Worm (Caenorhabditis elegans) whole organism, L1 larva: ENCODE results near the gene T02H6.10.

Source experiments
- C16A3.4 ChIP-seq: fragments of 150-350 bp; optimal IDR thresholded peaks from 2 replicates; lab custom pipeline; 2014; ENCODE audit warnings: missing biosample characterization, missing genetic modification characterization
- C34B4.2 ChIP-seq: sonication (generic microtip); optimal IDR thresholded peaks from 2 replicates; lab custom pipeline; 2017; ENCODE audit warnings: mild to moderate bottlenecking, missing genetic modification characterization, missing compliant biosample characterization
- F16B12.6 ChIP-seq: fragments of 150-350 bp; optimal IDR thresholded peaks from 2 replicates; lab custom pipeline; 2014; ENCODE audit warnings: missing biosample characterization, missing genetic modification characterization
- aha-1 ChIP-seq: fragments of 150-350 bp; optimal IDR thresholded peaks from 2 replicates; lab custom pipeline; 2014; ENCODE audit warnings: missing biosample characterization, missing genetic modification characterization
- alr-1 ChIP-seq: fragments of 200-800 bp; sonication (Bioruptor generic); optimal IDR thresholded peaks from 2 replicates; lab custom pipeline; 2018; ENCODE audit warnings: borderline replicate concordance, mild to moderate bottlenecking, missing genetic modification characterization, missing compliant biosample characterization
- ceh-82 ChIP-seq, 3 experiments: fragments of 150-350 bp in 1 of 3; sonication (generic microtip) in 2 of 3; optimal IDR thresholded peaks; 2 replicates each; lab custom pipeline; 2014 to 2017; ENCODE audit warnings: missing biosample characterization in 3 of 3, missing genetic modification characterization in 3 of 3
- ceh-88 ChIP-seq: fragments of 200-800 bp; sonication (Bioruptor generic); IDR thresholded peaks from 2 replicates; pipeline ENCODE4 v1.3.6; 2022; ENCODE audit warnings: missing genetic modification characterization, missing compliant biosample characterization
- ceh-90 ChIP-seq: sonication (generic microtip); optimal IDR thresholded peaks from 2 replicates; lab custom pipeline; 2016; ENCODE audit warnings: missing genetic modification characterization, missing compliant biosample characterization
- dpl-1 ChIP-seq, 3 experiments: fragments of 150-350 bp in 2 of 3; sonication (generic microtip) in 1 of 3; optimal IDR thresholded peaks; 2 replicates each; lab custom pipeline; 2014 to 2017; ENCODE audit warnings: missing biosample characterization in 3 of 3, missing genetic modification characterization in 3 of 3, missing genetic modification reagents in 3 of 3
- egl-27 ChIP-seq, 2 experiments: fragments of 150-350 bp in 1 of 2; sonication (generic microtip); optimal IDR thresholded peaks; 3 replicates each; lab custom pipeline; 2017 to 2018; ENCODE audit warnings: missing biosample characterization in 2 of 2, missing genetic modification characterization in 2 of 2, missing genetic modification reagents in 2 of 2
- fos-1 ChIP-seq: fragments of 150-350 bp; optimal IDR thresholded peaks from 2 replicates; lab custom pipeline; 2014; ENCODE audit warnings: missing biosample characterization, missing genetic modification characterization
- hlh-4 ChIP-seq: sonication (generic microtip); optimal IDR thresholded peaks from 2 replicates; lab custom pipeline; 2016; ENCODE audit warnings: mild to moderate bottlenecking, missing genetic modification characterization, missing compliant biosample characterization
- irx-1 ChIP-seq: sonication (generic microtip); optimal IDR thresholded peaks from 2 replicates; lab custom pipeline; 2016; ENCODE audit warnings: missing genetic modification characterization, missing compliant biosample characterization
- isw-1 ChIP-seq: fragments of 200-800 bp; sonication (Bioruptor generic); IDR thresholded peaks from 2 replicates; pipeline ENCODE4 v1.3.6; 2022; ENCODE audit warnings: missing genetic modification characterization, missing compliant biosample characterization
- lin-13 ChIP-seq: fragments of 150-350 bp; optimal IDR thresholded peaks from 2 replicates; lab custom pipeline; 2014; ENCODE audit warnings: missing biosample characterization, missing genetic modification reagents, missing genetic modification characterization
- lin-14 ChIP-seq: fragments of 200-800 bp; sonication (Bioruptor generic); optimal IDR thresholded peaks from 2 replicates; lab custom pipeline; 2018; ENCODE audit warnings: mild to moderate bottlenecking, missing genetic modification characterization, moderate library complexity, missing compliant biosample characterization
- lin-39 ChIP-seq: fragments of 150-350 bp; optimal IDR thresholded peaks from 2 replicates; lab custom pipeline; 2014; ENCODE audit warnings: missing biosample characterization, missing genetic modification reagents, missing genetic modification characterization
- mef-2 ChIP-seq: fragments of 150-350 bp; optimal IDR thresholded peaks from 2 replicates; lab custom pipeline; 2014; ENCODE audit warnings: missing biosample characterization, missing genetic modification characterization
- nhr-11 ChIP-seq: fragments of 150-350 bp; optimal IDR thresholded peaks from 2 replicates; lab custom pipeline; 2014; ENCODE audit warnings: missing biosample characterization, missing genetic modification characterization
- nhr-12 ChIP-seq: sonication (generic microtip); optimal IDR thresholded peaks from 2 replicates; lab custom pipeline; 2017; ENCODE audit warnings: missing biosample characterization, missing genetic modification characterization
- nhr-19 ChIP-seq: fragments of 200-800 bp; sonication (Bioruptor generic); conservative IDR thresholded peaks from 2 replicates; pipeline ENCODE4 v1.3.6; 2022; ENCODE audit warnings: missing genetic modification characterization, missing compliant biosample characterization
- nhr-28 ChIP-seq: fragments of 150-350 bp; optimal IDR thresholded peaks from 2 replicates; lab custom pipeline; 2014; ENCODE audit warnings: missing biosample characterization, missing genetic modification characterization
- nhr-47 ChIP-seq: sonication (generic microtip); optimal IDR thresholded peaks from 2 replicates; lab custom pipeline; 2016; ENCODE audit warnings: mild to moderate bottlenecking, missing genetic modification characterization, moderate library complexity, missing compliant biosample characterization
- nhr-71 ChIP-seq: sonication (generic microtip); optimal IDR thresholded peaks from 2 replicates; lab custom pipeline; 2016; ENCODE audit warnings: mild to moderate bottlenecking, missing genetic modification characterization, moderate library complexity, missing compliant biosample characterization
- nhr-77 ChIP-seq: fragments of 150-350 bp; optimal IDR thresholded peaks from 2 replicates; lab custom pipeline; 2014; ENCODE audit warnings: missing biosample characterization, missing genetic modification characterization
- nhr-90 ChIP-seq: sonication (generic microtip); optimal IDR thresholded peaks from 2 replicates; lab custom pipeline; 2016; ENCODE audit warnings: mild to moderate bottlenecking, missing genetic modification characterization, missing compliant biosample characterization; ENCODE audit not compliant: poor library complexity
- pag-3 ChIP-seq: sonication (generic microtip); optimal IDR thresholded peaks from 2 replicates; lab custom pipeline; 2017; ENCODE audit warnings: missing genetic modification characterization, mild to moderate bottlenecking, missing compliant biosample characterization, antibody characterized with exemption, borderline replicate concordance; ENCODE audit not compliant: insufficient read depth
- pax-3 ChIP-seq: fragments of 200-800 bp; sonication (Bioruptor generic); optimal IDR thresholded peaks from 2 replicates; lab custom pipeline; 2018; ENCODE audit warnings: mild to moderate bottlenecking, missing genetic modification characterization, moderate library complexity, missing compliant biosample characterization
- skn-1 ChIP-seq: fragments of 150-350 bp; optimal IDR thresholded peaks from 2 replicates; lab custom pipeline; 2014; ENCODE audit warnings: missing biosample characterization, missing genetic modification characterization
- sptf-1 ChIP-seq: fragments of 150-350 bp; optimal IDR thresholded peaks from 2 replicates; lab custom pipeline; 2014; ENCODE audit warnings: missing biosample characterization, missing genetic modification characterization
- tbx-2 ChIP-seq: sonication (generic microtip); optimal IDR thresholded peaks from 2 replicates; lab custom pipeline; 2016; ENCODE audit warnings: missing genetic modification characterization, missing compliant biosample characterization
- unc-130 ChIP-seq: fragments of 150-350 bp; optimal IDR thresholded peaks from 2 replicates; lab custom pipeline; 2017; ENCODE audit warnings: missing biosample characterization, missing genetic modification characterization, inconsistent platforms
- unc-30 ChIP-seq: sonication (generic microtip); optimal IDR thresholded peaks from 2 replicates; lab custom pipeline; 2017; ENCODE audit warnings: missing biosample characterization, missing genetic modification characterization
- unc-62 ChIP-seq: fragments of 150-350 bp; optimal IDR thresholded peaks from 2 replicates; lab custom pipeline; 2014; ENCODE audit warnings: missing biosample characterization, missing genetic modification reagents, missing genetic modification characterization
- unc-98 ChIP-seq: fragments of 200-800 bp; sonication (Bioruptor generic); IDR thresholded peaks from 2 replicates; pipeline ENCODE4 v1.3.6; 2022; ENCODE audit warnings: missing genetic modification characterization, missing compliant biosample characterization
- xbp-1 ChIP-seq: sonication (generic microtip); optimal IDR thresholded peaks from 2 replicates; lab custom pipeline; 2016; ENCODE audit warnings: missing genetic modification characterization, missing compliant biosample characterization
- zip-4 ChIP-seq: fragments of 200-800 bp; sonication (Bioruptor generic); optimal IDR thresholded peaks from 2 replicates; lab custom pipeline; 2018; ENCODE audit warnings: mild to moderate bottlenecking, missing genetic modification characterization, moderate library complexity, missing compliant biosample characterization
- ztf-11 ChIP-seq, 2 experiments: sonication (generic microtip); optimal IDR thresholded peaks; 2 replicates each; lab custom pipeline; 2016 to 2017; ENCODE audit warnings: missing genetic modification characterization in 2 of 2, missing biosample characterization in 1 of 2, missing compliant biosample characterization in 1 of 2

The T02H6.10 gene

DNA sequence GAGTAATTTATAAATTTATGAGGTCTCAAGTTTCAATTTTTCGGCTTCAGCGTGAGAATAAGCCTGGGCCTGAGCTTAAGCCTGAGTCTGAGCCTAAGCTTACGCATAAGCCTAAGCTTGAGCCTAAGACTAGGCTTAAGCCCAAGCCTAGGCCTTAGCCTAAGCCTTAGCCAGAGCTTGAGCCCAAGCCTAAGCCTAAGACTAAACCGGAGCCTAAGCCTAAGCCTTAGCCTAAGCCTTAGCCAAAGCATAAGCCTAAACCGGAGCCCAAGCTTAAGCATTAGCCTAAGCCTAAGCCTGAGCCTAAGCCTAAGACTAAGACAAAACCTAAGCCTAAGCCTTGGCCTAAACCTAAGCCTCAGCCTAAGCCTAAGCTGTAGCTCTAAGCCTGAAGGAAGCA is 36.8 kb downstream of the T02H6.10 start:
- no peak for TF ChIP-seq F16B12.6 (tag; lab: Kevin White, UChicago)
- TF ChIP-seq isw-1 (GFP tag; lab: Robert Waterston, UW) = no peak
- no peak for TF ChIP-seq nhr-71 (tag; lab: Kevin White, UChicago)
- TF ChIP-seq pag-3 (tag; lab: Kevin White, UChicago) = no peak
- no peak for TF ChIP-seq ceh-88 (GFP tag; lab: Robert Waterston, UW)
- no peak for TF ChIP-seq pax-3 (tag; lab: Kevin White, UChicago)
- no peak for TF ChIP-seq dpl-1 (GFP tag; optimal IDR thresholded peaks at IDR 0.05; lab: Kevin White, UChicago)
- TF ChIP-seq nhr-12 (tag; lab: Kevin White, UChicago) = no peak
- TF ChIP-seq unc-62 (GFP tag; lab: Kevin White, UChicago) = no peak
- TF ChIP-seq C16A3.4 (tag; lab: Kevin White, UChicago) = no peak
- TF ChIP-seq unc-130 (tag; lab: Kevin White, UChicago) = no peak
- TF ChIP-seq egl-27 (tag; optimal IDR thresholded peaks at IDR 0.05; lab: Kevin White, UChicago) = no peak
- TF ChIP-seq xbp-1 = no peak
- no peak for TF ChIP-seq aha-1 (tag; lab: Kevin White, UChicago)
- no peak for TF ChIP-seq unc-98
- TF ChIP-seq ceh-82 (tag; optimal IDR thresholded peaks at IDR 0.05; lab: Kevin White, UChicago) = no peak
- no peak for TF ChIP-seq hlh-4 (tag; lab: Kevin White, UChicago)
- no peak for TF ChIP-seq skn-1
- TF ChIP-seq nhr-47 (tag; lab: Kevin White, UChicago) = no peak

DNA sequence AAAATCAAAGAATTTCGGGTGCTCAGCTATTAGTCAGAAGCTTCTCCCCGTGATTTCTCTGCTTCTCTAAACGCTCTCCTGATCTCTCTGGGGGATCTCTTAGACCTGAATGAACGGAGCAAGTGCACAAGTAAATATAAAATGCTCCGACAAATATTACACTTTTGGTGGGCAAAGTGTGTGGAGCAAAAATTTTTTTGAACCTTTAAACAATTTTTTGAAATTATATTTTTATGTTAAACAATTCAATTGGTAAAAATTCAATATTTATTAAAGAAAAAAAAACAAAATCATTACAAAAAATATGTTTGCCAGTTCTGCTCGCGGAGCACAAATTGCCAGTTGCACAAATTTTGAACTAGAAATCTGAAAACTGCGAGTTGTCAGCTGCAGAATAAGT is 41.0 kb downstream of the T02H6.10 start, which contains the start of gene K07E8.6:
Gene K07E8.6, minus strand, starts transcription at position 101 of the 400 bp plus-strand sequence.
- TF ChIP-seq tbx-2 (tag; lab: Kevin White, UChicago) (no peak), nhr-77 (tag; lab: Kevin White, UChicago) (no peak), sptf-1 (tag; lab: Kevin White, UChicago) (no peak), ztf-11 (tag; optimal IDR thresholded peaks at IDR 0.05; lab: Kevin White, UChicago) (no peak), irx-1 (tag; lab: Kevin White, UChicago) (no peak), nhr-19 (GFP tag; lab: Robert Waterston, UW) (no peak), mef-2 (no peak), lin-14 (no peak), lin-13 (GFP tag; lab: Kevin White, UChicago) (no peak), ceh-88 (GFP tag; lab: Robert Waterston, UW) (no peak), dpl-1 (GFP tag; optimal IDR thresholded peaks at IDR 0.05; lab: Kevin White, UChicago) (no peak), C34B4.2 (tag; lab: Kevin White, UChicago) (no peak)

DNA sequence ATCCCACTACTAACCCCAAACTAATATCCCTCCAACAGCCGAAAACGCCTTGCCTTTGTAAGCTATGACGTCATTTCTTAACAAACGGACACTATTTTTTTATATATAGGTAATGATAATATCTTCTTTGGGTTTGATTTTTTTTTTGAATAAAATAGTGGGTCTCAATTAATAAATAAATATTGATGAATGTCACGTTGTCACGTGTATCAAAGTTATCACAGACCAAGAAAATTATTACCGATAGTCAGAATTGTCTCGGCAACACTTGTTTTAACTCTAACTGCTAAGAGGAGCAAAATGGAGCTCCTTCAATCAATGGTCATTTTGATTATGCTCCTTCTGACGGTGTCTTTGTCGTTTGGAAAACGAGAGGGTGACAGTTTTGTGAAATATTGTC is 46.5 kb downstream of the T02H6.10 start, which contains the start of gene T04B8.1:
Gene T04B8.1, plus strand, starts transcription at position 301 of the 400 bp plus-strand sequence.
- TF ChIP-seq fos-1 (tag; lab: Kevin White, UChicago) = no peak
- TF ChIP-seq pag-3 (tag; lab: Kevin White, UChicago) = no peak
- no peak for TF ChIP-seq nhr-28 (tag; lab: Kevin White, UChicago)
- TF ChIP-seq nhr-71 (tag; lab: Kevin White, UChicago) = no peak
- TF ChIP-seq aha-1 (tag; lab: Kevin White, UChicago) = no peak
- TF ChIP-seq alr-1 (tag; lab: Kevin White, UChicago) = no peak
- no peak for TF ChIP-seq nhr-11 (tag; lab: Kevin White, UChicago)
- TF ChIP-seq egl-27 (tag; optimal IDR thresholded peaks at IDR 0.05; lab: Kevin White, UChicago) = no peak
- TF ChIP-seq lin-39 = no peak
- TF ChIP-seq unc-30 = no peak
- TF ChIP-seq zip-4 (GFP tag; lab: Kevin White, UChicago) = no peak
- TF ChIP-seq ztf-11 (tag; optimal IDR thresholded peaks at IDR 0.05; lab: Kevin White, UChicago) = no peak
- TF ChIP-seq lin-13 (GFP tag; lab: Kevin White, UChicago) = no peak
- TF ChIP-seq unc-62 (GFP tag; lab: Kevin White, UChicago) = no peak
- TF ChIP-seq nhr-90 (tag; lab: Kevin White, UChicago) = no peak
- TF ChIP-seq ceh-90 (tag; lab: Kevin White, UChicago) = no peak
